Fruit fly (Drosophila melanogaster): ENCODE data around the gene Atg101.

Atg101 gene

DNA sequence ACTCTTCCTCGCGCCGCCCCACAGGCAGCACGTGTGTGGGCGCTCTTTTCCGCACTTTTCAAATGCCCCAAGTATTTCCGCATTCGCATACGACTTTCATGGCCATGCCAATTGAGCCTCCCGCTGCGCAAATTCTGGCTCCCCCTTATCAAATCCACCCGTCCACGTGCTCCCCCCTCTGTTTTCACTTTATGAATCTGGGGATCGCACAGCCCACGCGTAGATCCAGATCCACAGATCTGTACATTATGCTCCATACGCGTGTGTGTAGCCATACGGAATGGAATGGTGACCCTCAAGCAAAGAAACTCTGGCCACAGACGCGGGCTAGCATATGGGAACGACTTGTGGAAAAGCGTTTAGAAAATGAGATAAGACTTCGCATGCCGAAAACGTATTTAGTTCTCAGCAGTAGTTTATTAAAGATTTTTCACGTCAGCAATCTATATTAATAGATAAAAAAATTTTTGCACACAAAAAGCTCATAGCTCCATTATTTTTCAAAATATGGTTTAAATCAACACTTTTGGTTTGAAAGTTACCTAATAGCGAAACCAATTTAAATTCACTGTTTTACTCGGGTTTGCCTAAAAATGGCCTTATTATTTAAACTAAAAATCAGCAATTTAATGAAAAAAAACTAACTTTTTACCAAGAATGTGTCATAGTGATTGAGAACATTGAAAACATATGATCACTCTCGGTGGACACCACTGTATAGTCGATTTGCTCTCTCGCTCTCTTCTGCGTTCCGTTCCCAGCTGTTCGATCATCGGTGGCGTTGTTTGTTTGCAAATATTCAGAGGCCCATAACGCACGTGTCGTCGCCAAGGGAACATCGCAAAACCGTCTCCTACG, 1.9 kb upstream of the Atg101 start (continued):
- peak; percentile 78 for TF ChIP-seq esn (GFP tag; optimal IDR thresholded peaks at IDR 0.05)
- TF ChIP-seq fd59A (GFP tag; optimal IDR thresholded peaks at IDR 0.05): peak; percentile 40
- TF ChIP-seq salr (GFP tag; optimal IDR thresholded peaks at IDR 0.05): peak in 1 of 2 experiments; percentile 77
- TF ChIP-seq acj6 (GFP tag; optimal IDR thresholded peaks at IDR 0.05): peak; percentile 60
- TF ChIP-seq CG10631 (GFP tag; optimal IDR thresholded peaks at IDR 0.05): peak; percentile 64
- TF ChIP-seq CG8119 (GFP tag; IDR thresholded peaks at IDR 0.05): peak; percentile 55; the same call in 2 of the 3 replicates
- TF ChIP-seq CG34406 (GFP tag; optimal IDR thresholded peaks at IDR 0.05): peak; percentile 62
- no peak for TF ChIP-seq CG6854 (GFP tag; optimal IDR thresholded peaks at IDR 0.05)
- TF ChIP-seq CG9139 (GFP tag; optimal IDR thresholded peaks at IDR 0.05): no peak
- peak; percentile 29 to 33 for TF ChIP-seq ss (GFP tag; optimal IDR thresholded peaks at IDR 0.05)

DNA sequence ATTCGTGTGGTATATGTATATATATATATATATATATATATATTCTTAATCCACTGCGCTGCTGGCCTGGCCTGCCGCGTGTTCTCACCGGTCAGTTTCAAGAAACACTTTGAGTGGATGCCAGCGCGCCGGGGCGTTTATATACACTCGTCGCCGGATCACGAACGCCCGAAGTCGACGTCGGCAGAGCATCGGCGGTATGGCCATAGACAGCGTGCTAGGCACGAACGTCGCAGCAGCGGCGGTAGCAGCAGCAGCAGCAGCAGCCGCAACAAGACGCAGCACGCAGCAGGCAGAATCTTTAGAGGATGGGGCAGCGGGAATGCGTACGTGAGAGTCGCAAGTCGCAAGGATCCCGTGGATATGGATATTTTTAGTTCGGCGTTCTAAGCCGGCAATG, 6.1 kb downstream of the Atg101 start, which contains the start of gene bnb:
Gene bnb (minus strand): TSS at position 121 of the 400 bp plus-strand sequence.
- TF ChIP-seq ss (GFP tag; optimal IDR thresholded peaks at IDR 0.05) (peak in 1 of 2 experiments; percentile 14), CG9139 (GFP tag; optimal IDR thresholded peaks at IDR 0.05) (peak; percentile 3), cyc (GFP tag; optimal IDR thresholded peaks at IDR 0.05) (no peak), Blimp-1 (GFP tag; optimal IDR thresholded peaks at IDR 0.05) (no peak), Eip78C (GFP tag) (peak; percentile 27), CG6163 (GFP tag; IDR thresholded peaks at IDR 0.05) (no peak), net (GFP tag; optimal IDR thresholded peaks at IDR 0.05) (no peak)

dm6 chrX:18799307-18799855, 7.9 kb downstream of the Atg101 start:
- no peak for TF ChIP-seq CG11294 (GFP tag; IDR thresholded peaks at IDR 0.05)
- no peak for TF ChIP-seq CG8632 (GFP tag; optimal IDR thresholded peaks at IDR 0.05)
- no peak for TF ChIP-seq CG3032 (tag; optimal IDR thresholded peaks at IDR 0.05)
- no peak for TF ChIP-seq CG6792 (GFP tag; optimal IDR thresholded peaks at IDR 0.05)
- TF ChIP-seq CG1621 (tag; optimal IDR thresholded peaks at IDR 0.05): no peak
- no peak for TF ChIP-seq Smox (GFP tag; optimal IDR thresholded peaks at IDR 0.05)
- TF ChIP-seq Ets96B (tag; optimal IDR thresholded peaks at IDR 0.05): no peak
- TF ChIP-seq CG10631 (GFP tag; optimal IDR thresholded peaks at IDR 0.05): no peak
- TF ChIP-seq Lpt (GFP tag; optimal IDR thresholded peaks at IDR 0.05): no peak
- TF ChIP-seq cyc (GFP tag; optimal IDR thresholded peaks at IDR 0.05): no peak

dm6 chrX:18800167-18800566, 8.7 kb downstream of the Atg101 start:
- TF ChIP-seq dac (GFP tag; optimal IDR thresholded peaks at IDR 0.05): no peak
- no peak for TF ChIP-seq Hr4 (GFP tag; optimal IDR thresholded peaks at IDR 0.05)
- TF ChIP-seq fkh (GFP tag; optimal IDR thresholded peaks at IDR 0.05): no peak
- TF ChIP-seq CG32006 (GFP tag; optimal IDR thresholded peaks at IDR 0.05): peak; percentile 60
- TF ChIP-seq OdsH (GFP tag; optimal IDR thresholded peaks at IDR 0.05): no peak
- peak; percentile 38 for TF ChIP-seq CG10669 (GFP tag; optimal IDR thresholded peaks at IDR 0.05)
- TF ChIP-seq Sox102F (GFP tag; optimal IDR thresholded peaks at IDR 0.05): no peak
- TF ChIP-seq acj6 (GFP tag; optimal IDR thresholded peaks at IDR 0.05): peak; percentile 28
- TF ChIP-seq net (GFP tag; optimal IDR thresholded peaks at IDR 0.05): peak; percentile 20
- TF ChIP-seq CG6163 (GFP tag; IDR thresholded peaks at IDR 0.05): peak; percentile 30; the same call in 1 of the 3 replicates
- TF ChIP-seq CG3919 (GFP tag; optimal IDR thresholded peaks at IDR 0.05): peak; percentile 49
- TF ChIP-seq CG3032 (tag; optimal IDR thresholded peaks at IDR 0.05): peak; percentile 63
- TF ChIP-seq topi (GFP tag; optimal IDR thresholded peaks at IDR 0.05): no peak
- TF ChIP-seq spab (GFP tag; optimal IDR thresholded peaks at IDR 0.05): peak; percentile 42
- TF ChIP-seq CG6792 (GFP tag; optimal IDR thresholded peaks at IDR 0.05): no peak
- no peak for TF ChIP-seq CG8319 (GFP tag; optimal IDR thresholded peaks at IDR 0.05)
- peak; percentile 17 to 52 for TF ChIP-seq salr (GFP tag; optimal IDR thresholded peaks at IDR 0.05)
- TF ChIP-seq CG6808 (GFP tag; optimal IDR thresholded peaks at IDR 0.05): peak; percentile 46
- no peak for TF ChIP-seq CG9139 (GFP tag; optimal IDR thresholded peaks at IDR 0.05)
- peak; percentile 37 for TF ChIP-seq pdm3 (GFP tag; optimal IDR thresholded peaks at IDR 0.05)
- TF ChIP-seq eg (GFP tag; IDR thresholded peaks at IDR 0.05): 0 out of 3 replicates have a peak, but pooled peaks have one; percentile 17
- TF ChIP-seq Sox14 (GFP tag; optimal IDR thresholded peaks at IDR 0.05): peak; percentile 56
- no peak for TF ChIP-seq CG34406 (GFP tag; optimal IDR thresholded peaks at IDR 0.05)
- no peak for TF ChIP-seq CG11902 (GFP tag; optimal IDR thresholded peaks at IDR 0.05)
- no peak for TF ChIP-seq CG8632 (GFP tag; optimal IDR thresholded peaks at IDR 0.05)
- TF ChIP-seq Lpt (GFP tag; optimal IDR thresholded peaks at IDR 0.05): peak; percentile 36
- TF ChIP-seq Met (GFP tag; optimal IDR thresholded peaks at IDR 0.05): no peak
- TF ChIP-seq esn (GFP tag; optimal IDR thresholded peaks at IDR 0.05): no peak
- no peak for TF ChIP-seq CG7368 (GFP tag; optimal IDR thresholded peaks at IDR 0.05)
- TF ChIP-seq cyc (GFP tag; optimal IDR thresholded peaks at IDR 0.05): no peak

Measured in whole organism, prepupa.